Fruit fly (Drosophila melanogaster) whole organism: ENCODE data around the gene CG31871.

Experiments used
- CG8478 ChIP-seq: fragments of >200 bp; optimal IDR thresholded peaks from 2 replicates; lab custom pipeline; 2018; ENCODE audit warnings: inconsistent platforms
- Dll ChIP-seq: fragments of >200 bp; optimal IDR thresholded peaks from 2 replicates; lab custom pipeline; 2017
- EcR ChIP-seq, 2 experiments: fragments of >200 bp; optimal IDR thresholded peaks; 2 replicates each; lab custom pipeline; 2017; ENCODE audit warnings: missing biosample characterization in 2 of 2, missing genetic modification characterization in 2 of 2, missing genetic modification reagents in 2 of 2
- pan ChIP-seq: fragments of >200 bp; optimal IDR thresholded peaks from 2 replicates; lab custom pipeline; 2017
- psq ChIP-seq: fragments of >200 bp; optimal IDR thresholded peaks from 2 replicates; lab custom pipeline; 2017
- usp ChIP-seq: fragments of >200 bp; optimal IDR thresholded peaks from 2 replicates; lab custom pipeline; 2017; ENCODE audit warnings: missing biosample characterization, missing genetic modification characterization, mixed read lengths

The CG31871 gene

dm6 chr2L:10680584-10681080 is 18.8 kb downstream of the CG31871 start, which contains the start of gene CG17105:
Gene CG17105, plus strand, starts transcription at chr2L:10681030.
- TF ChIP-seq CG8478 (lab: Kevin White, UChicago) (no peak), EcR (GFP tag; optimal IDR thresholded peaks at IDR 0.05; lab: Kevin White, UChicago) (no peak), psq (lab: Kevin White, UChicago) (no peak), usp (GFP tag; lab: Kevin White, UChicago) (no peak), Dll (no peak)

dm6 chr2L:10681602-10682001 is 19.7 kb downstream of the CG31871 start, which contains the start of gene CG17107:
Gene CG17107, plus strand, starts transcription at chr2L:10681902.
- TF ChIP-seq pan (no peak), CG8478 (lab: Kevin White, UChicago) (no peak), Dll (no peak), usp (GFP tag; lab: Kevin White, UChicago) (no peak), psq (lab: Kevin White, UChicago) (no peak), EcR (GFP tag; optimal IDR thresholded peaks at IDR 0.05; lab: Kevin White, UChicago) (no peak)

dm6 chr2L:10682197-10682596 is 20.3 kb downstream of the CG31871 start:
- TF ChIP-seq psq (lab: Kevin White, UChicago): no peak
- no peak for TF ChIP-seq pan
- no peak for TF ChIP-seq EcR (GFP tag; optimal IDR thresholded peaks at IDR 0.05; lab: Kevin White, UChicago)
- TF ChIP-seq Dll: no peak
- no peak for TF ChIP-seq usp (GFP tag; lab: Kevin White, UChicago)
- no peak for TF ChIP-seq CG8478 (lab: Kevin White, UChicago)

- TF ChIP-seq Dll: no peak
- TF ChIP-seq EcR (GFP tag; optimal IDR thresholded peaks at IDR 0.05; lab: Kevin White, UChicago): no peak
- no peak for TF ChIP-seq psq (lab: Kevin White, UChicago)
- no peak for TF ChIP-seq CG8478 (lab: Kevin White, UChicago)
- TF ChIP-seq usp (GFP tag; lab: Kevin White, UChicago): no peak
Observed at dm6 chr2L:10682912-10683311, 21.0 kb downstream of the CG31871 start.

DNA sequence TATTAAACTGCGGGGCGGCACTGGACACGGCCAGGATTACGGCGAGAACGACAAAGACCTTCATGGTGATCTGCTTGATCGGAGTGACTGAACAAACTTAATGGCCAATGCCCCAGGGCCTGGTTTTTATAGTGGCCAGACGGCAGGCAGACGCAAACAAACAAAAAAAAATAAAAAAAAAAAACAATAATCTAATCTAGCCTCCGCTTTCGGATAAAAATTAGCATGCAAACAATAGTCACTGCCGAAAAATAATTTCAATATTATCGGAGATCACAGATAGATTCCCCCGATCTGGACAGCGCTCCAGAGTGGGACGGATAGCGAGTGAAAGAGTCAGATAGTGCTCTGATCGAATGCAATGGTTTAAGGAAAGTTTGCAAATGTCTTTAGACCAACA is 22.4 kb downstream of the CG31871 start, which contains the start of gene CG7299:
Gene CG7299 (minus strand): TSS at position 101 of the 400 bp plus-strand sequence.
- TF ChIP-seq CG8478 (lab: Kevin White, UChicago): no peak
- no peak for TF ChIP-seq Dll
- TF ChIP-seq psq (lab: Kevin White, UChicago): no peak
- TF ChIP-seq pan: no peak
- no peak for TF ChIP-seq usp (GFP tag; lab: Kevin White, UChicago)

dm6 chr2L:10685666-10686065 is 23.8 kb downstream of the CG31871 start:
- TF ChIP-seq psq (lab: Kevin White, UChicago) (no peak), pan (no peak), Dll (no peak), CG8478 (lab: Kevin White, UChicago) (no peak), usp (GFP tag; lab: Kevin White, UChicago) (no peak), EcR (GFP tag; optimal IDR thresholded peaks at IDR 0.05; lab: Kevin White, UChicago) (no peak)

- TF ChIP-seq pan (no peak), CG8478 (lab: Kevin White, UChicago) (no peak), usp (GFP tag; lab: Kevin White, UChicago) (no peak), Dll (no peak), EcR (GFP tag; optimal IDR thresholded peaks at IDR 0.05; lab: Kevin White, UChicago) (no peak), psq (lab: Kevin White, UChicago) (no peak)
Observed at dm6 chr2L:10687009-10687793, 25.3 kb downstream of the CG31871 start, which contains the start of gene CG7296. Gene CG7296, minus strand, starts transcription at chr2L:10687066.

DNA sequence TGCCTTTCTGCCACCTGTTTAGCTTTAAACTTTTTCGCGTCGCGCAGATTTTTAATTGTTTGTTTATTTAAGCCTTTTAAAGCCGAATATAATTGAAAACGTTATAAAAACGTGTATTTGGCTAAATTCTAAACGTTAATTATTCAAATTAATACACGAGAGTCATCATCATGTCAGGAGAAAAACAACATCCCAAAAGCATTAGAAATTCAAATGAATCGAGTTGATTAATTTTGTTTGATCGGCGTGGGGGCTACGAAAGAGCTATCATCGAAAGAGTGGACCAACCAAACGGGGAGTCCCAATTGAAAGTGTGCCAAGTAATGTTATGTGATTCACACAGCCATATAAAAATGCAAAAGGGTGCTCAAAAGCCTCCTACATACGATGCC is 25.9 kb downstream of the CG31871 start:
- no peak for TF ChIP-seq Dll
- TF ChIP-seq pan: no peak
- no peak for TF ChIP-seq CG8478 (lab: Kevin White, UChicago)
- no peak for TF ChIP-seq usp (GFP tag; lab: Kevin White, UChicago)
- TF ChIP-seq psq (lab: Kevin White, UChicago): no peak
- TF ChIP-seq EcR (GFP tag; optimal IDR thresholded peaks at IDR 0.05; lab: Kevin White, UChicago): no peak

dm6 chr2L:10688764-10689163 is 26.9 kb downstream of the CG31871 start:
- no peak for TF ChIP-seq EcR (GFP tag; optimal IDR thresholded peaks at IDR 0.05; lab: Kevin White, UChicago)
- TF ChIP-seq CG8478 (lab: Kevin White, UChicago): no peak
- TF ChIP-seq psq (lab: Kevin White, UChicago): no peak
- no peak for TF ChIP-seq pan
- TF ChIP-seq usp (GFP tag; lab: Kevin White, UChicago): no peak
- no peak for TF ChIP-seq Dll

DNA sequence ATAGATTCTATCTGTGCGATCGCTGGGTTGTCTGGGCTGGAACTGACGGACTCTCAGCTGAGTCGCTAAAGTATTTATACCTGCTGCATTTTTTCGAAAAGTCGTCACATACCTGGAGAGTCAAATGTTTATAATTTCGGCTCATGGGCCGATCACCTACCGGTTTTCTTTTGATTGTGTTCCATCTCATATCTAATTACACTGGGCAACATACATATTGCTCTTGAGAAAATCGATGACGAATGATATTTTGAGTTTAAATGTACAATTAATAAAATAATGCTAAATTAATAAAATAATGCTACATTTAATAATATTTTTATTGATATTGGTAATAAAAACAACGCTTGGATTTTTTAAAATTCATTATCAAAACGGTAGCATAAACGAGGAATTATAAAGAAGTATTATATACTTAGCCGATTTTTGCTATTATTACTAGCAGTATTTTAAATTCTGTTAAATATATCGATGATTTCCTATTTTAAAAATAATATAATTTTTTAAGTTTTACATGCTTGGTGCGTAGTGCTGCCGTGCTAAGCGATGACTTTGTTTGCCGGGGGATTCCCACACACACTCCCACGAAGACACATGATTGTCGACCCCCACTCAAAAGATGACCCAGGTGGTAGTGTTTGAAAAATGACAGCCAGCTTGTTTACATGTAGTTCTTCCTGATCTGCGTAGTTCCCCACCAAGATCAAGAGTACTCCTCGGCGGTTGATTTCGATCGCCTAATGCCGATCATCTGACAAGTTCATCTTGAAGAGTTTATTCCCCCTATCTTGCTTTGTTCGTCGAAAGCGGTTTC is 27.5 kb downstream of the CG31871 start, which contains the start of gene CG7294:
Gene CG7294 (minus strand): TSS at position 51 of the 814 bp plus-strand sequence.
- TF ChIP-seq EcR (GFP tag; optimal IDR thresholded peaks at IDR 0.05; lab: Kevin White, UChicago) (no peak), pan (no peak), psq (lab: Kevin White, UChicago) (no peak)

dm6 chr2L:10693018-10693417 is 31.1 kb downstream of the CG31871 start:
- TF ChIP-seq usp (GFP tag; lab: Kevin White, UChicago) (no peak), Dll (no peak), CG8478 (lab: Kevin White, UChicago) (no peak), psq (lab: Kevin White, UChicago) (no peak), EcR (GFP tag; optimal IDR thresholded peaks at IDR 0.05; lab: Kevin White, UChicago) (no peak), pan (no peak)
